Worm (Caenorhabditis elegans) whole organism, young adult: ENCODE measurements around the gene brp-1.

Source experiments
- B0261.1 ChIP-seq: sonication (generic microtip); optimal IDR thresholded peaks from 2 replicates; lab custom pipeline; 2016; ENCODE audit warnings: mild to moderate bottlenecking, missing genetic modification characterization, moderate library complexity, missing compliant biosample characterization
- C17E4.6 ChIP-seq: fragments of 200-800 bp; sonication (Bioruptor generic); IDR thresholded peaks from 2 replicates; pipeline ENCODE4 v1.3.6; 2022; ENCODE audit warnings: missing genetic modification reagents, missing genetic modification characterization, missing compliant biosample characterization
- F39B2.1 ChIP-seq: fragments of 200-800 bp; sonication (Bioruptor generic); IDR thresholded peaks from 2 replicates; pipeline ENCODE4 v1.3.6; 2022; ENCODE audit warnings: missing genetic modification reagents, missing genetic modification characterization, missing compliant biosample characterization
- F52B5.7 ChIP-seq: sonication (generic microtip); optimal IDR thresholded peaks from 2 replicates; lab custom pipeline; 2016; ENCODE audit warnings: mild to moderate bottlenecking, missing genetic modification characterization, missing compliant biosample characterization
- F57A8.1 ChIP-seq: fragments of 200-800 bp; sonication (Bioruptor generic); optimal IDR thresholded peaks from 2 replicates; lab custom pipeline; 2018; ENCODE audit warnings: mild to moderate bottlenecking, missing genetic modification characterization, moderate library complexity, missing compliant biosample characterization
- Y95B8A.8 ChIP-seq: fragments of 200-800 bp; sonication (Bioruptor generic); IDR thresholded peaks from 2 replicates; pipeline ENCODE4 v1.3.6; 2022; ENCODE audit warnings: missing genetic modification reagents, missing genetic modification characterization, missing compliant biosample characterization
- ama-1 ChIP-seq, 3 experiments: fragments of 150-350 bp in 1 of 3; sonication (generic microtip) in 2 of 3; optimal IDR thresholded peaks; 2 replicates each; lab custom pipeline; 2014 to 2018; ENCODE audit warnings: missing biosample characterization in 2 of 3, missing genetic modification characterization in 2 of 3, missing genetic modification reagents in 2 of 3
- aptf-2 ChIP-seq: fragments of 200-800 bp; sonication (Bioruptor generic); conservative IDR thresholded peaks from 2 replicates; pipeline ENCODE4 v1.3.6; 2022; ENCODE audit warnings: missing genetic modification reagents, missing genetic modification characterization, missing compliant biosample characterization
- aptf-3 ChIP-seq: fragments of 200-800 bp; sonication (Bioruptor generic); IDR thresholded peaks from 2 replicates; pipeline ENCODE4 v1.3.6; 2022; ENCODE audit warnings: missing genetic modification characterization, missing compliant biosample characterization
- attf-5 ChIP-seq: fragments of 200-800 bp; sonication (Bioruptor generic); optimal IDR thresholded peaks from 2 replicates; lab custom pipeline; 2018; ENCODE audit warnings: mild to moderate bottlenecking, missing genetic modification characterization, missing compliant biosample characterization
- bed-1 ChIP-seq: fragments of 200-800 bp; sonication (Bioruptor generic); IDR thresholded peaks from 2 replicates; pipeline ENCODE4 v1.3.6; 2022; ENCODE audit warnings: missing genetic modification reagents, missing genetic modification characterization, missing compliant biosample characterization
- ceh-100 ChIP-seq: fragments of 200-800 bp; sonication (Bioruptor generic); IDR thresholded peaks from 2 replicates; pipeline ENCODE4 v1.3.6; 2022; ENCODE audit warnings: missing genetic modification reagents, missing genetic modification characterization, missing compliant biosample characterization
- ceh-27 ChIP-seq: fragments of 200-800 bp; sonication (Bioruptor generic); optimal IDR thresholded peaks from 2 replicates; lab custom pipeline; 2018; ENCODE audit warnings: mild to moderate bottlenecking, missing genetic modification characterization, moderate library complexity, missing compliant biosample characterization
- ceh-40 ChIP-seq: fragments of 200-800 bp; sonication (Bioruptor generic); IDR thresholded peaks from 2 replicates; pipeline ENCODE4 v1.3.6; 2022; ENCODE audit warnings: missing genetic modification characterization, missing compliant biosample characterization
- chd-7 ChIP-seq: sonication (generic microtip); optimal IDR thresholded peaks from 2 replicates; lab custom pipeline; 2016; ENCODE audit warnings: mild to moderate bottlenecking, missing genetic modification characterization, moderate library complexity, missing compliant biosample characterization
- dpff-1 ChIP-seq: sonication (generic microtip); optimal IDR thresholded peaks from 2 replicates; lab custom pipeline; 2017; ENCODE audit warnings: mild to moderate bottlenecking, missing genetic modification characterization, missing compliant biosample characterization
- egrh-3 ChIP-seq: fragments of 200-800 bp; sonication (Bioruptor generic); IDR thresholded peaks from 2 replicates; pipeline ENCODE4 v1.3.6; 2022; ENCODE audit warnings: missing genetic modification reagents, missing genetic modification characterization, missing compliant biosample characterization
- ekl-4 ChIP-seq: fragments of 200-800 bp; sonication (Bioruptor generic); IDR thresholded peaks from 2 replicates; pipeline ENCODE4 v1.3.6; 2022; ENCODE audit warnings: missing genetic modification reagents, missing genetic modification characterization, missing compliant biosample characterization
- ets-4 ChIP-seq: fragments of 200-800 bp; sonication (Bioruptor generic); optimal IDR thresholded peaks from 2 replicates; lab custom pipeline; 2018; ENCODE audit warnings: mild to moderate bottlenecking, missing genetic modification characterization, missing compliant biosample characterization
- him-1 ChIP-seq: sonication (generic microtip); optimal IDR thresholded peaks from 2 replicates; lab custom pipeline; 2016; ENCODE audit warnings: missing genotype, missing genetic modification reagents, missing genetic modification characterization, missing compliant biosample characterization
- hsf-1 ChIP-seq: fragments of 200-800 bp; sonication (Bioruptor generic); IDR thresholded peaks from 2 replicates; pipeline ENCODE4 v1.3.6; 2022; ENCODE audit warnings: missing genetic modification reagents, missing genetic modification characterization, missing compliant biosample characterization
- lir-1 ChIP-seq: fragments of 200-800 bp; sonication (Bioruptor generic); conservative IDR thresholded peaks from 2 replicates; pipeline ENCODE4 v1.3.6; 2022; ENCODE audit warnings: missing genetic modification reagents, missing genetic modification characterization, missing compliant biosample characterization
- lsy-27 ChIP-seq: sonication (generic microtip); optimal IDR thresholded peaks from 2 replicates; lab custom pipeline; 2017; ENCODE audit warnings: missing genetic modification characterization, mild to moderate bottlenecking, missing compliant biosample characterization, antibody characterized with exemption, missing genotype, borderline replicate concordance; ENCODE audit not compliant: insufficient read depth
- madf-6 ChIP-seq: fragments of 200-800 bp; sonication (Bioruptor generic); IDR thresholded peaks from 2 replicates; pipeline ENCODE4 v1.3.6; 2022; ENCODE audit warnings: missing genetic modification reagents, missing genetic modification characterization, missing compliant biosample characterization
- mcd-1 ChIP-seq: fragments of 200-800 bp; sonication (Bioruptor generic); IDR thresholded peaks from 2 replicates; pipeline ENCODE4 v1.3.6; 2022; ENCODE audit warnings: missing genetic modification reagents, missing genetic modification characterization, missing compliant biosample characterization
- mes-4 ChIP-seq: sonication (generic microtip); optimal IDR thresholded peaks from 2 replicates; lab custom pipeline; 2016; ENCODE audit warnings: missing genotype, missing genetic modification characterization, missing compliant biosample characterization
- nfyb-1 ChIP-seq: fragments of 200-800 bp; sonication (Bioruptor generic); IDR thresholded peaks from 2 replicates; pipeline ENCODE4 v1.3.6; 2022; ENCODE audit warnings: missing genetic modification reagents, missing genetic modification characterization, missing compliant biosample characterization
- rcor-1 ChIP-seq: fragments of 200-800 bp; sonication (Bioruptor generic); IDR thresholded peaks from 2 replicates; pipeline ENCODE4 v1.3.6; 2022; ENCODE audit warnings: missing genetic modification reagents, missing genetic modification characterization, missing compliant biosample characterization
- sea-2 ChIP-seq: fragments of 200-800 bp; sonication (Bioruptor generic); IDR thresholded peaks from 2 replicates; pipeline ENCODE4 v1.3.6; 2022; ENCODE audit warnings: missing genetic modification characterization, missing compliant biosample characterization
- snpc-4 ChIP-seq, 5 experiments: fragments of 150-350 bp in 1 of 5; sonication (generic microtip) in 4 of 5; optimal IDR thresholded peaks; 2 replicates each; lab custom pipeline; 2014 to 2018; ENCODE audit warnings: missing genetic modification characterization in 5 of 5, missing biosample characterization in 3 of 5, antibody characterized with exemption in 2 of 5, mild to moderate bottlenecking in 2 of 5, missing compliant biosample characterization in 2 of 5, missing genotype in 2 of 5, moderate library complexity in 2 of 5, missing genetic modification reagents in 1 of 5
- xnd-1 ChIP-seq: sonication (generic microtip); optimal IDR thresholded peaks from 2 replicates; lab custom pipeline; 2016; ENCODE audit warnings: missing genotype, missing genetic modification reagents, missing genetic modification characterization, missing compliant biosample characterization
- zfh-2 ChIP-seq: fragments of 200-800 bp; sonication (Bioruptor generic); conservative IDR thresholded peaks from 2 replicates; pipeline ENCODE4 v1.3.6; 2022; ENCODE audit warnings: missing genetic modification reagents, missing genetic modification characterization, missing compliant biosample characterization
- ztf-18 ChIP-seq: sonication (generic microtip); optimal IDR thresholded peaks from 2 replicates; lab custom pipeline; 2016; ENCODE audit warnings: missing genotype, mild to moderate bottlenecking, missing genetic modification characterization, missing compliant biosample characterization

Gene brp-1

DNA sequence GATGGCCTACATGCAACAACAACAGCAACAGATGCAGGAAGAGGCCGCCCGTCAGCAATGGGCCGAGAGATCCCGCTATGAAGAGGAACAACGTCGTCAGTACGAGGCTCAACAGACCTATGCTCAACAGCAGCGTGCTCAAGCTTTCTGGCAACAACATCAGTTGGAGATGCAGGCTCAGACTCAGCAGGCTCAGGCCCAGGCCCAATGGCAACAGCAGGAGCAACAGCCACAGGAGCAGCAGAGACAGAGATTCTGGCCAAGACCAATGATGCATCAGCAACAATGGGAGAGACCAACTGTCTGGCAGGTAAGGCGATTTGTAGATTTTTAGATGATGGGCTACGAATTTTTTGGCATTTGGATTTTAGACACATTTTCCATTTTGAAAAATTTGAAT, 1.9 kb downstream of the brp-1 start (continued):
- TF ChIP-seq rcor-1 (no peak), C17E4.6 (GFP tag; lab: Robert Waterston, UW) (no peak), hsf-1 (0 out of 2 replicates have a peak, but pooled peaks have one; percentile 8), Y95B8A.8 (GFP tag; lab: Robert Waterston, UW) (no peak), ama-1 (optimal IDR thresholded peaks at IDR 0.05; lab: Kevin White, UChicago) (no peak), ama-1 (GFP tag; optimal IDR thresholded peaks at IDR 0.05; lab: Kevin White, UChicago) (no peak), ceh-27 (no peak)

DNA sequence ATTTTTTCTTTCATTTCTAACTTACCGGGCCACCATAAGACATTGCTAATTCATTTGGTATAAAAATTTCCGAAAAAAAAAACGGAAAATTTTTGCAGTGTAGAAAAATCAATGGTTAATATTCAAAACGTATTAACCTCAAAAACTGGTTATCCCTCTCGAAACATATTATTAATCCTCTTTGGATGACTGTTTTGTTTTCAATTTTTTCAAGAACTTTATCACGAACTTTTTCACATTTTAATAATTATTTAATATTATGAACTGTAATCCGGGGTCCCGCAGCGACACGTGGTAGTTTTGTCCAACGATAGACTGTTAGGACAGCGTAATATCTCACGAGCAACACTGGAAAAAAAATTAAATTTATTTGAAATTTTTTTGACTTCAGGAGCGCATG, 8.4 kb downstream of the brp-1 start, which contains the start of gene Y79H2A.12:
Gene Y79H2A.12, minus strand, starts transcription at position 101 of the 400 bp plus-strand sequence.
- no peak for TF ChIP-seq mcd-1 (GFP tag; lab: Robert Waterston, UW)
- no peak for TF ChIP-seq attf-5
- TF ChIP-seq xnd-1: no peak
- no peak for TF ChIP-seq ceh-40 (GFP tag; lab: Robert Waterston, UW)
- no peak for TF ChIP-seq F52B5.7
- no peak for TF ChIP-seq mes-4 (tag; lab: Kevin White, UChicago)
- no peak for TF ChIP-seq ztf-18 (tag; lab: Kevin White, UChicago)
- TF ChIP-seq sea-2 (GFP tag; lab: Robert Waterston, UW): no peak
- TF ChIP-seq F39B2.1: no peak

DNA sequence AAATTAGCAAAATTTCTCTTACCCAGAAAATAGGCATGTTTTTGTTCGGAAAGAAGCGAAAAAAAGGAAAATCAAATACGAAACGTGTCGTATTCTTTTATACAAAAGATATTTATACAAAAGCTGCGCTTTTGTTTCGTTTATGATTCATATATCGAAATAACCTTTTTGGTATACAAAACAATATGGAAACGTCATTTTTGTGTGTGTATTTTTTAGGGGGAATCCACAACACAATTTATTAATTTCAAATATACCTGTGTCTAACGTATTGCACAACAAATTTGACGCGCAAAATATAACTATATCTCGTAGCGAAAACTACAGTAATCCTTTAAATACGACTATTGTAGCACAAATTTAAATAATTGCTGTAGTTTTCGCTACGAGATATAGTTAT, 10.3 kb downstream of the brp-1 start, which contains the start of gene Y79H2A.2:
Gene Y79H2A.2, minus strand, starts transcription at position 101 of the 400 bp plus-strand sequence.
- TF ChIP-seq chd-7 (no peak), ekl-4 (GFP tag; lab: Robert Waterston, UW) (no peak), snpc-4 (GFP tag; optimal IDR thresholded peaks at IDR 0.05; lab: Kevin White, UChicago) (no peak), snpc-4 (tag; optimal IDR thresholded peaks at IDR 0.05; lab: Kevin White, UChicago) (no peak), F57A8.1 (GFP tag; lab: Kevin White, UChicago) (no peak), ceh-100 (no peak), B0261.1 (tag; lab: Kevin White, UChicago) (no peak), rcor-1 (no peak), lsy-27 (tag; lab: Kevin White, UChicago) (no peak), madf-6 (GFP tag; lab: Robert Waterston, UW) (no peak), mes-4 (tag; lab: Kevin White, UChicago) (no peak), dpff-1 (tag; lab: Kevin White, UChicago) (no peak), ets-4 (GFP tag; lab: Kevin White, UChicago) (no peak), him-1 (tag; lab: Kevin White, UChicago) (no peak), aptf-3 (no peak)

DNA sequence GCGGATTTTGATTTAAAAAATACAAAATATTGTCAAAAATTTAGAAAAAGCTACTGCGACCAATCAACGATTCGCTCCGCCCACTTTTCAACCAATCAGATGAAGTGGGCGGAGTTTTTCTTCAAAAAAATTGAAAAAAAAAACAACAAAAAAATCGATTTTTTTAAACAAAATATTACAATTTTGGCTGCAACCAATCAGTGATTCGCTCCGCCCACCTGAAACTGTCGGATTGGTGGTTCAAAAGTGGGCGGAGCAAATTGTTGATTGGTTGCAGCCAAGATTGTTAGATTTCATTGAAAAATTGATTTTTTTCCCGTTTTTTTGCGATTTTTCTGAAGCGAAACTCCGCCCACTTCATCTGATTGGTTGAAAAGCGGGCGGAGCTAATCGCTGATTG, 12.9 kb downstream of the brp-1 start:
- TF ChIP-seq nfyb-1 (GFP tag; lab: Robert Waterston, UW): 0 out of 2 replicates have a peak, but pooled peaks have one; percentile 30
- TF ChIP-seq bed-1: no peak

DNA sequence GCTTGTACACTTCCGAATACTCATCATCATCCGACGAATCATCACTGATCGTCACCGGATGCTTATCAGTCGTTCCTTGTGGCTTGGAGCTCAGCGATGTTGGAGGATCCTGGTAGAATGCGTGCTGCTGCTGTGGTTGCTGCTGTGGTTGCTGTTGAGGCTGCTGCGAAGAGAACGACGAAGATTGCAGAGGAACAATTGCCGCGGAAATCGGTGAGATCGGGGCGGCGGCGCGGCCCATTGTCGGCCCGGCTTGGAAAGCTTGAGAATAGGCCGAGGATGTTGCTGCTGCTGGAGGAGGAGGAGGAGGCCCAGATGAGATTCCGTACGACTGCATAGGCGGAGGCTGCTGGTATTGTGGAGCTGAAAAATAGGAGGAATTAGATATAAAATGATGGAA, 14.0 kb downstream of the brp-1 start:
- no peak for TF ChIP-seq aptf-2 (GFP tag; lab: Robert Waterston, UW)
- peak; percentile 81 for TF ChIP-seq egrh-3
- TF ChIP-seq zfh-2 (GFP tag; lab: Robert Waterston, UW): peak; percentile 90
- no peak for TF ChIP-seq lir-1 (GFP tag; lab: Robert Waterston, UW)
- TF ChIP-seq chd-7: no peak
- TF ChIP-seq ceh-100: no peak
